Worm (Caenorhabditis elegans) whole organism, late embryonic: ENCODE measurements around the gene Y39F10A.1.

ENCODE experiments used
- ama-1 ChIP-seq: fragments of 150-350 bp; optimal IDR thresholded peaks from 2 replicates; lab custom pipeline; 2014
- dve-1 ChIP-seq: sonication (generic microtip); optimal IDR thresholded peaks from 2 replicates; lab custom pipeline; 2017; ENCODE audit warnings: antibody characterized with exemption, mild to moderate bottlenecking, missing genetic modification characterization, missing compliant biosample characterization
- nhr-11 ChIP-seq: fragments of 150-350 bp; optimal IDR thresholded peaks from 2 replicates; lab custom pipeline; 2014; ENCODE audit warnings: missing biosample characterization, missing genetic modification characterization

- no peak for TF ChIP-seq dve-1
- TF ChIP-seq nhr-11 = no peak
- TF ChIP-seq ama-1 = no peak
These were observed 34.3 kb upstream of the Y39F10A.1 start, which contains the start of gene fbxc-48 for ce11 chrII:740808-741207.
